Worm (Caenorhabditis elegans) whole organism, L2 larva: ENCODE results near the gene F19G12.4.

Source experiments
- C34F6.9 ChIP-seq: fragments of 150-350 bp; optimal IDR thresholded peaks from 2 replicates; lab custom pipeline; 2014; ENCODE audit warnings: missing biosample characterization, missing genetic modification characterization
- F13H6.1 ChIP-seq: sonication (generic microtip); optimal IDR thresholded peaks from 2 replicates; lab custom pipeline; 2016; ENCODE audit warnings: missing genetic modification characterization, missing compliant biosample characterization
- R02D3.7 ChIP-seq: fragments of 150-350 bp; optimal IDR thresholded peaks from 2 replicates; lab custom pipeline; 2014; ENCODE audit warnings: missing biosample characterization, missing genetic modification characterization
- Y55F3AM.14 ChIP-seq: fragments of 200-800 bp; sonication (Bioruptor generic); optimal IDR thresholded peaks from 2 replicates; lab custom pipeline; 2018; ENCODE audit warnings: mild to moderate bottlenecking, missing genetic modification characterization, missing compliant biosample characterization
- ZK546.5 ChIP-seq: sonication (generic microtip); optimal IDR thresholded peaks from 2 replicates; lab custom pipeline; 2017; ENCODE audit warnings: missing biosample characterization, missing genetic modification characterization
- alr-1 ChIP-seq: fragments of 150-350 bp; optimal IDR thresholded peaks from 2 replicates; lab custom pipeline; 2014; ENCODE audit warnings: missing biosample characterization, missing genetic modification characterization
- aly-2 ChIP-seq: fragments of 150-350 bp; optimal IDR thresholded peaks from 2 replicates; lab custom pipeline; 2014; ENCODE audit warnings: missing biosample characterization, missing genetic modification characterization
- ama-1 ChIP-seq: fragments of 150-350 bp; optimal IDR thresholded peaks from 2 replicates; lab custom pipeline; 2018; ENCODE audit warnings: inconsistent platforms
- blmp-1 ChIP-seq: sonication (generic microtip); optimal IDR thresholded peaks from 2 replicates; lab custom pipeline; 2017; ENCODE audit warnings: missing genetic modification characterization, mild to moderate bottlenecking, missing compliant biosample characterization, antibody characterized with exemption, moderate library complexity; ENCODE audit not compliant: insufficient read depth
- ceh-16 ChIP-seq: fragments of 150-350 bp; optimal IDR thresholded peaks from 2 replicates; lab custom pipeline; 2014; ENCODE audit warnings: missing biosample characterization, missing genetic modification characterization
- ceh-82 ChIP-seq: fragments of 150-350 bp; optimal IDR thresholded peaks from 2 replicates; lab custom pipeline; 2014; ENCODE audit warnings: missing biosample characterization, missing genetic modification characterization
- crh-2 ChIP-seq: sonication (generic microtip); optimal IDR thresholded peaks from 2 replicates; lab custom pipeline; 2017; ENCODE audit warnings: missing biosample characterization, missing genetic modification characterization
- dmd-4 ChIP-seq: sonication (generic microtip); optimal IDR thresholded peaks from 2 replicates; lab custom pipeline; 2017; ENCODE audit warnings: missing biosample characterization, missing genetic modification characterization
- egl-27 ChIP-seq: sonication (generic microtip); optimal IDR thresholded peaks from 3 replicates; lab custom pipeline; 2017; ENCODE audit warnings: missing biosample characterization, missing genetic modification reagents, missing genetic modification characterization
- elt-1 ChIP-seq: fragments of 150-350 bp; optimal IDR thresholded peaks from 2 replicates; lab custom pipeline; 2014; ENCODE audit warnings: missing biosample characterization, missing genetic modification characterization
- elt-3 ChIP-seq: sonication (generic microtip); optimal IDR thresholded peaks from 2 replicates; lab custom pipeline; 2017; ENCODE audit warnings: missing biosample characterization, missing genetic modification characterization
- fos-1 ChIP-seq: fragments of 150-350 bp; optimal IDR thresholded peaks from 2 replicates; lab custom pipeline; 2014; ENCODE audit warnings: missing biosample characterization, missing genetic modification characterization
- gmeb-1 ChIP-seq: fragments of 150-350 bp; optimal IDR thresholded peaks from 2 replicates; lab custom pipeline; 2014; ENCODE audit warnings: missing biosample characterization, missing genetic modification characterization
- lin-11 ChIP-seq: fragments of 150-350 bp; sonication (generic microtip); optimal IDR thresholded peaks from 2 replicates; lab custom pipeline; 2014; ENCODE audit warnings: missing biosample characterization, missing genetic modification characterization, inconsistent platforms, mixed read lengths
- lin-13 ChIP-seq: fragments of 150-350 bp; optimal IDR thresholded peaks from 2 replicates; lab custom pipeline; 2014; ENCODE audit warnings: missing biosample characterization, missing genetic modification reagents, missing genetic modification characterization
- lin-39 ChIP-seq: fragments of 150-350 bp; optimal IDR thresholded peaks from 2 replicates; lab custom pipeline; 2014; ENCODE audit warnings: missing biosample characterization, missing genetic modification reagents, missing genetic modification characterization
- lsy-2 ChIP-seq, 2 experiments: fragments of 150-350 bp in 1 of 2; sonication (generic microtip) in 1 of 2; optimal IDR thresholded peaks; 2 replicates each; lab custom pipeline; 2014 to 2017; ENCODE audit warnings: missing biosample characterization in 2 of 2, missing genetic modification characterization in 2 of 2
- mab-5 ChIP-seq: fragments of 150-350 bp; optimal IDR thresholded peaks from 2 replicates; lab custom pipeline; 2014; ENCODE audit warnings: missing biosample characterization, missing genetic modification characterization
- mbf-1 ChIP-seq: sonication (generic microtip); optimal IDR thresholded peaks from 2 replicates; lab custom pipeline; 2017; ENCODE audit warnings: missing biosample characterization, missing genetic modification characterization
- mdl-1 ChIP-seq, 2 experiments: fragments of 150-350 bp in 1 of 2; sonication (generic microtip) in 1 of 2; optimal IDR thresholded peaks; 2 replicates each; lab custom pipeline; 2017; ENCODE audit warnings: missing biosample characterization in 2 of 2, missing genetic modification characterization in 2 of 2
- nhr-10 ChIP-seq: sonication (generic microtip); optimal IDR thresholded peaks from 2 replicates; lab custom pipeline; 2017; ENCODE audit warnings: missing biosample characterization, missing genetic modification characterization
- nhr-11 ChIP-seq: fragments of 150-350 bp; optimal IDR thresholded peaks from 2 replicates; lab custom pipeline; 2014; ENCODE audit warnings: missing biosample characterization, missing genetic modification characterization
- nhr-12 ChIP-seq: fragments of 150-350 bp; optimal IDR thresholded peaks from 2 replicates; lab custom pipeline; 2014; ENCODE audit warnings: missing biosample characterization, missing genetic modification characterization
- nhr-129 ChIP-seq: fragments of 150-350 bp; optimal IDR thresholded peaks from 2 replicates; lab custom pipeline; 2014; ENCODE audit warnings: missing biosample characterization, missing genetic modification characterization
- nhr-21 ChIP-seq: fragments of 150-350 bp; optimal IDR thresholded peaks from 2 replicates; lab custom pipeline; 2014; ENCODE audit warnings: missing biosample characterization, missing genetic modification characterization
- nhr-23 ChIP-seq: fragments of 150-350 bp; optimal IDR thresholded peaks from 2 replicates; lab custom pipeline; 2014; ENCODE audit warnings: missing biosample characterization, missing genetic modification reagents, missing genetic modification characterization
- nhr-237 ChIP-seq: fragments of 150-350 bp; optimal IDR thresholded peaks from 2 replicates; lab custom pipeline; 2014; ENCODE audit warnings: missing biosample characterization, missing genetic modification characterization
- nhr-25 ChIP-seq: fragments of 150-350 bp; sonication (generic microtip); optimal IDR thresholded peaks from 3 replicates; lab custom pipeline; 2014; ENCODE audit warnings: missing biosample characterization, missing genetic modification characterization
- nhr-6 ChIP-seq: fragments of 150-350 bp; optimal IDR thresholded peaks from 2 replicates; lab custom pipeline; 2014; ENCODE audit warnings: missing biosample characterization, missing genetic modification characterization
- nhr-77 ChIP-seq: fragments of 150-350 bp; optimal IDR thresholded peaks from 2 replicates; lab custom pipeline; 2014; ENCODE audit warnings: missing biosample characterization, missing genetic modification characterization
- peb-1 ChIP-seq: fragments of 150-350 bp; optimal IDR thresholded peaks from 2 replicates; lab custom pipeline; 2014; ENCODE audit warnings: missing biosample characterization, missing genetic modification characterization
- sem-4 ChIP-seq: fragments of 150-350 bp; optimal IDR thresholded peaks from 2 replicates; lab custom pipeline; 2014; ENCODE audit warnings: missing biosample characterization, missing genetic modification reagents, missing genetic modification characterization
- skn-1 ChIP-seq: sonication (generic microtip); optimal IDR thresholded peaks from 2 replicates; lab custom pipeline; 2017; ENCODE audit warnings: missing biosample characterization, missing genetic modification characterization
- sma-3 ChIP-seq: sonication (generic microtip); optimal IDR thresholded peaks from 2 replicates; lab custom pipeline; 2016; ENCODE audit warnings: missing genetic modification reagents, missing genetic modification characterization, missing compliant biosample characterization
- sma-9 ChIP-seq, 2 experiments: fragments of 150-350 bp in 1 of 2; sonication (generic microtip) in 1 of 2; optimal IDR thresholded peaks; 2 replicates each; lab custom pipeline; 2014 to 2016; ENCODE audit warnings: missing genetic modification characterization in 2 of 2, mild to moderate bottlenecking in 1 of 2, missing biosample characterization in 1 of 2, missing compliant biosample characterization in 1 of 2, missing genetic modification reagents in 1 of 2, moderate library complexity in 1 of 2
- snpc-4 ChIP-seq: fragments of 150-350 bp; optimal IDR thresholded peaks from 2 replicates; lab custom pipeline; 2014; ENCODE audit warnings: missing biosample characterization, missing genetic modification characterization
- unc-39 ChIP-seq: fragments of 150-350 bp; optimal IDR thresholded peaks from 2 replicates; lab custom pipeline; 2014; ENCODE audit warnings: missing biosample characterization, missing genetic modification characterization
- unc-55 ChIP-seq: fragments of 150-350 bp; sonication (generic microtip); optimal IDR thresholded peaks from 3 replicates; lab custom pipeline; 2014; ENCODE audit warnings: missing biosample characterization, missing genetic modification reagents, missing genetic modification characterization
- unc-62 ChIP-seq: fragments of 150-350 bp; optimal IDR thresholded peaks from 2 replicates; lab custom pipeline; 2014; ENCODE audit warnings: missing biosample characterization, missing genetic modification reagents, missing genetic modification characterization
- zag-1 ChIP-seq: fragments of 150-350 bp; optimal IDR thresholded peaks from 2 replicates; lab custom pipeline; 2014; ENCODE audit warnings: missing biosample characterization, missing genetic modification characterization
- ztf-1 ChIP-seq: fragments of 200-800 bp; sonication (Bioruptor generic); conservative IDR thresholded peaks from 2 replicates; pipeline ENCODE4 v1.3.6; 2022; ENCODE audit warnings: missing genetic modification characterization, missing compliant biosample characterization
- ztf-11 ChIP-seq: sonication (generic microtip); optimal IDR thresholded peaks from 2 replicates; lab custom pipeline; 2017; ENCODE audit warnings: missing biosample characterization, missing genetic modification characterization
- ztf-4 ChIP-seq: fragments of 150-350 bp; optimal IDR thresholded peaks from 2 replicates; lab custom pipeline; 2014; ENCODE audit warnings: missing biosample characterization, missing genetic modification characterization

F19G12.4 gene

ce11 chrX:1372464-1372863 lies 44.6 kb upstream of the F19G12.4 start:
- TF ChIP-seq nhr-77 (no peak), snpc-4 (tag; lab: Kevin White, UChicago) (peak; percentile 11)

ce11 chrX:1379391-1379790 lies 37.7 kb upstream of the F19G12.4 start:
- TF ChIP-seq mdl-1 (tag; optimal IDR thresholded peaks at IDR 0.05; lab: Kevin White, UChicago), result peak in 1 of 2 experiments; percentile 33
- no peak for TF ChIP-seq nhr-12 (tag; lab: Kevin White, UChicago)
- TF ChIP-seq ceh-16 (tag; lab: Kevin White, UChicago), result no peak
- TF ChIP-seq ZK546.5 (tag; lab: Kevin White, UChicago), result no peak
- no peak for TF ChIP-seq nhr-25 (tag; lab: Kevin White, UChicago)
- peak; percentile 61 for TF ChIP-seq crh-2
- no peak for TF ChIP-seq mbf-1 (tag; lab: Kevin White, UChicago)
- no peak for TF ChIP-seq skn-1 (tag; lab: Kevin White, UChicago)
- no peak for TF ChIP-seq lin-39
- TF ChIP-seq nhr-77, result peak; percentile 1
- TF ChIP-seq ceh-82 (tag; lab: Kevin White, UChicago), result no peak
- no peak for TF ChIP-seq dmd-4 (tag; lab: Kevin White, UChicago)
- TF ChIP-seq ztf-1 (GFP tag; lab: Robert Waterston, UW), result no peak
- no peak for TF ChIP-seq ztf-11 (tag; lab: Kevin White, UChicago)
- TF ChIP-seq mab-5 (tag; lab: Kevin White, UChicago), result no peak
- no peak for TF ChIP-seq R02D3.7 (tag; lab: Kevin White, UChicago)
- TF ChIP-seq blmp-1 (tag; lab: Kevin White, UChicago), result no peak
- no peak for TF ChIP-seq elt-1 (tag; lab: Kevin White, UChicago)
- TF ChIP-seq sem-4, result peak; percentile 10
- no peak for TF ChIP-seq egl-27 (tag; lab: Kevin White, UChicago)
- TF ChIP-seq nhr-237 (tag; lab: Kevin White, UChicago), result no peak
- TF ChIP-seq peb-1 (tag; lab: Kevin White, UChicago), result no peak
- no peak for TF ChIP-seq ama-1 (lab: Kevin White, UChicago)
- TF ChIP-seq nhr-10 (tag; lab: Kevin White, UChicago), result no peak
- peak; percentile 64 for TF ChIP-seq F13H6.1 (tag; lab: Kevin White, UChicago)
- no peak for TF ChIP-seq alr-1 (tag; lab: Kevin White, UChicago)
- peak; percentile 32 for TF ChIP-seq unc-55
- no peak for TF ChIP-seq unc-39 (tag; lab: Kevin White, UChicago)
- TF ChIP-seq lin-11 (tag; lab: Kevin White, UChicago), result peak; percentile 65
- peak; percentile 56 for TF ChIP-seq sma-9 (GFP tag; optimal IDR thresholded peaks at IDR 0.05; lab: Kevin White, UChicago)
- TF ChIP-seq sma-9 (tag; optimal IDR thresholded peaks at IDR 0.05; lab: Kevin White, UChicago), result no peak
- TF ChIP-seq nhr-6 (tag; lab: Kevin White, UChicago), result no peak
- peak; percentile 67 for TF ChIP-seq nhr-21 (tag; lab: Kevin White, UChicago)
- TF ChIP-seq nhr-129 (tag; lab: Kevin White, UChicago), result peak; percentile 69
- peak; percentile 36 to 44 for TF ChIP-seq lsy-2 (tag; optimal IDR thresholded peaks at IDR 0.05; lab: Kevin White, UChicago)
- no peak for TF ChIP-seq elt-3 (tag; lab: Kevin White, UChicago)
- peak; percentile 53 for TF ChIP-seq fos-1 (tag; lab: Kevin White, UChicago)
- no peak for TF ChIP-seq aly-2
- TF ChIP-seq unc-62 (GFP tag; lab: Kevin White, UChicago), result no peak
- no peak for TF ChIP-seq nhr-23 (tag; lab: Kevin White, UChicago)
- TF ChIP-seq sma-3 (GFP tag; lab: Kevin White, UChicago), result peak; percentile 46
- no peak for TF ChIP-seq ztf-4
- TF ChIP-seq Y55F3AM.14 (GFP tag; lab: Kevin White, UChicago), result peak; percentile 45
- no peak for TF ChIP-seq C34F6.9 (tag; lab: Kevin White, UChicago)
- TF ChIP-seq nhr-11 (tag; lab: Kevin White, UChicago), result no peak
- peak; percentile 24 for TF ChIP-seq gmeb-1 (tag; lab: Kevin White, UChicago)
- peak; percentile 43 for TF ChIP-seq snpc-4 (tag; lab: Kevin White, UChicago)
- peak; percentile 70 for TF ChIP-seq lin-13 (GFP tag; lab: Kevin White, UChicago)
- TF ChIP-seq zag-1 (tag; lab: Kevin White, UChicago), result peak; percentile 21
